Fruit fly (Drosophila melanogaster) whole organism, embryonic: ENCODE measurements around the gene CG15170.

Experiments used
- BEAF-32 ChIP-seq: fragments of 200-800 bp; sonication (Bioruptor generic); optimal IDR thresholded peaks from 3 replicates; lab custom pipeline; 2017; ENCODE audit warnings: missing biosample characterization, missing genetic modification characterization, mild to moderate bottlenecking, moderate library complexity, missing genetic modification reagents
- Blimp-1 ChIP-seq: fragments of 200-800 bp; sonication (Bioruptor generic); optimal IDR thresholded peaks from 3 replicates; lab custom pipeline; 2018; ENCODE audit warnings: missing biosample characterization, missing genetic modification characterization, mild to moderate bottlenecking, moderate library complexity, missing genetic modification reagents
- CG10543 ChIP-seq: fragments of 200-800 bp; sonication (Bioruptor generic); optimal IDR thresholded peaks from 3 replicates; lab custom pipeline; 2017; ENCODE audit warnings: missing biosample characterization, mild to moderate bottlenecking, missing genetic modification characterization, moderate library complexity
- CG10959 ChIP-seq: fragments of 200-800 bp; sonication (Bioruptor generic); IDR thresholded peaks from 2 replicates; pipeline ENCODE4 v1.3.6; 2022; ENCODE audit warnings: missing biosample characterization, missing genetic modification characterization
- CG12155 ChIP-seq: fragments of 200-800 bp; sonication (Bioruptor generic); optimal IDR thresholded peaks from 3 replicates; lab custom pipeline; 2016; ENCODE audit warnings: missing biosample characterization, missing genetic modification characterization
- CG12659 ChIP-seq: fragments of 200-800 bp; sonication (Bioruptor generic); optimal IDR thresholded peaks from 3 replicates; lab custom pipeline; 2017; ENCODE audit warnings: mild to moderate bottlenecking, missing biosample characterization, missing genetic modification reagents, missing genetic modification characterization
- CG12769 ChIP-seq: fragments of 200-800 bp; sonication (Bioruptor generic); optimal IDR thresholded peaks from 2 replicates; lab custom pipeline; 2019; ENCODE audit warnings: missing biosample characterization, mild to moderate bottlenecking, missing genetic modification characterization, moderate library complexity
- CG13296 ChIP-seq: fragments of 200-800 bp; sonication (Bioruptor generic); optimal IDR thresholded peaks from 3 replicates; lab custom pipeline; 2018; ENCODE audit warnings: missing biosample characterization, mild to moderate bottlenecking, missing genetic modification characterization
- CG1603 ChIP-seq: fragments of 200-800 bp; sonication (Bioruptor generic); optimal IDR thresholded peaks from 2 replicates; lab custom pipeline; 2019; ENCODE audit warnings: missing biosample characterization, mild to moderate bottlenecking, missing genetic modification characterization, moderate library complexity
- CG1792 ChIP-seq: fragments of 200-800 bp; sonication (Bioruptor generic); optimal IDR thresholded peaks from 2 replicates; lab custom pipeline; 2016; ENCODE audit warnings: missing biosample characterization, missing genetic modification characterization
- CG2129 ChIP-seq: fragments of 200-800 bp; sonication (Bioruptor generic); IDR thresholded peaks from 2 replicates; pipeline ENCODE4 v1.3.6; 2022; ENCODE audit warnings: missing biosample characterization, missing genetic modification characterization; ENCODE audit not compliant: partially characterized antibody
- CG2712 ChIP-seq: fragments of 200-800 bp; optimal IDR thresholded peaks from 3 replicates; lab custom pipeline; 2019; ENCODE audit warnings: missing biosample characterization, mild to moderate bottlenecking, missing genetic modification characterization, moderate library complexity
- CG34376 ChIP-seq: fragments of 200-800 bp; sonication (Bioruptor generic); optimal IDR thresholded peaks from 2 replicates; lab custom pipeline; 2018; ENCODE audit warnings: missing biosample characterization, mild to moderate bottlenecking, missing genetic modification characterization
- CG3838 ChIP-seq: fragments of 200-800 bp; sonication (Bioruptor generic); optimal IDR thresholded peaks from 3 replicates; lab custom pipeline; 2016; ENCODE audit warnings: missing biosample characterization, missing genetic modification characterization
- CG4328 ChIP-seq: fragments of 200-800 bp; sonication (Bioruptor generic); optimal IDR thresholded peaks from 3 replicates; lab custom pipeline; 2017; ENCODE audit warnings: missing biosample characterization, missing genetic modification reagents, missing genetic modification characterization
- CG6683 ChIP-seq: fragments of 200-800 bp; sonication (Bioruptor generic); optimal IDR thresholded peaks from 2 replicates; lab custom pipeline; 2017; ENCODE audit warnings: missing biosample characterization, mild to moderate bottlenecking, missing genetic modification characterization, missing genetic modification reagents
- CG6813 ChIP-seq: fragments of 200-800 bp; sonication (Bioruptor generic); optimal IDR thresholded peaks from 2 replicates; lab custom pipeline; 2017; ENCODE audit warnings: missing biosample characterization, missing genetic modification characterization, mild to moderate bottlenecking, moderate library complexity, missing genetic modification reagents
- CG7745 ChIP-seq: fragments of 200-800 bp; sonication (Bioruptor generic); optimal IDR thresholded peaks from 2 replicates; lab custom pipeline; 2018; ENCODE audit warnings: missing biosample characterization, mild to moderate bottlenecking, missing genetic modification characterization, moderate library complexity
- CG8290 ChIP-seq, 3 experiments: fragments of 200-800 bp; sonication (Bioruptor generic); optimal IDR thresholded peaks; 2 replicates each; lab custom pipeline; 2016 to 2019; ENCODE audit warnings: missing biosample characterization in 3 of 3, missing genetic modification characterization in 3 of 3, mild to moderate bottlenecking in 2 of 3, moderate library complexity in 1 of 3
- CG8924 ChIP-seq: fragments of 200-800 bp; optimal IDR thresholded peaks from 3 replicates; lab custom pipeline; 2019; ENCODE audit warnings: missing biosample characterization, mild to moderate bottlenecking, missing genetic modification characterization, moderate library complexity
- CG9797 ChIP-seq: fragments of 200-800 bp; sonication (Bioruptor generic); optimal IDR thresholded peaks from 3 replicates; lab custom pipeline; 2018; ENCODE audit warnings: missing biosample characterization, mild to moderate bottlenecking, missing genetic modification characterization
- CoRest ChIP-seq: fragments of 200-800 bp; sonication (Bioruptor generic); optimal IDR thresholded peaks from 3 replicates; lab custom pipeline; 2018; ENCODE audit warnings: missing biosample characterization, mild to moderate bottlenecking, missing genetic modification characterization, moderate library complexity
- D ChIP-seq, 2 experiments: fragments of 200-800 bp in 1 of 2; fragments of >200 bp in 1 of 2; sonication (Bioruptor generic) in 1 of 2; optimal IDR thresholded peaks; 2 replicates in 1 of 2; 3 replicates in 1 of 2; lab custom pipeline; 2017; ENCODE audit warnings: mild to moderate bottlenecking in 1 of 2, missing biosample characterization in 1 of 2, missing genetic modification characterization in 1 of 2, missing genetic modification reagents in 1 of 2
- D19A ChIP-seq: fragments of 200-800 bp; optimal IDR thresholded peaks from 3 replicates; lab custom pipeline; 2019; ENCODE audit warnings: missing biosample characterization, mild to moderate bottlenecking, missing genetic modification characterization, moderate library complexity
- ERR ChIP-seq: fragments of 200-800 bp; sonication (Bioruptor generic); optimal IDR thresholded peaks from 2 replicates; lab custom pipeline; 2016; ENCODE audit warnings: missing biosample characterization, missing genetic modification characterization
- Eip74EF ChIP-seq, 2 experiments: fragments of 200-800 bp in 1 of 2; fragments of >200 bp in 1 of 2; sonication (Bioruptor generic) in 1 of 2; optimal IDR thresholded peaks; 2 replicates each; lab custom pipeline; 2017 to 2019; ENCODE audit warnings: missing biosample characterization in 2 of 2, missing genetic modification characterization in 2 of 2, mild to moderate bottlenecking in 1 of 2, moderate library complexity in 1 of 2
- HmgD ChIP-seq: fragments of 200-800 bp; sonication (Bioruptor generic); optimal IDR thresholded peaks from 3 replicates; lab custom pipeline; 2016; ENCODE audit warnings: missing biosample characterization, missing genetic modification characterization
- Hmr ChIP-seq: fragments of 200-800 bp; sonication (Bioruptor generic); optimal IDR thresholded peaks from 3 replicates; lab custom pipeline; 2017; ENCODE audit warnings: mild to moderate bottlenecking, missing biosample characterization, missing genetic modification reagents, missing genetic modification characterization
- Kr ChIP-seq: fragments of 200-800 bp; sonication (Bioruptor generic); optimal IDR thresholded peaks from 2 replicates; lab custom pipeline; 2017; ENCODE audit warnings: missing biosample characterization, mild to moderate bottlenecking, missing genetic modification characterization
- Lhr ChIP-seq: fragments of 200-800 bp; sonication (Bioruptor generic); optimal IDR thresholded peaks from 3 replicates; lab custom pipeline; 2017; ENCODE audit warnings: mild to moderate bottlenecking, missing biosample characterization, missing genetic modification reagents, missing genetic modification characterization
- Tbp ChIP-seq: fragments of >200 bp; optimal IDR thresholded peaks from 2 replicates; lab custom pipeline; 2018; ENCODE audit warnings: missing biosample characterization, missing genetic modification characterization
- ab ChIP-seq: fragments of 200-800 bp; sonication (Bioruptor generic); optimal IDR thresholded peaks from 2 replicates; lab custom pipeline; 2016; ENCODE audit warnings: missing biosample characterization, missing genetic modification characterization
- abd-A ChIP-seq: fragments of 200-800 bp; sonication (Bioruptor generic); optimal IDR thresholded peaks from 3 replicates; lab custom pipeline; 2019; ENCODE audit warnings: missing biosample characterization, mild to moderate bottlenecking, missing genetic modification characterization, moderate library complexity
- dm ChIP-seq: fragments of 200-800 bp; sonication (Bioruptor generic); optimal IDR thresholded peaks from 3 replicates; lab custom pipeline; 2016; ENCODE audit warnings: missing biosample characterization, missing genetic modification characterization
- exex ChIP-seq: fragments of 200-800 bp; sonication (Bioruptor generic); optimal IDR thresholded peaks from 4 replicates; lab custom pipeline; 2018; ENCODE audit warnings: missing biosample characterization, mild to moderate bottlenecking, missing genetic modification characterization, moderate library complexity
- gsb-n ChIP-seq: fragments of 200-800 bp; sonication (Bioruptor generic); optimal IDR thresholded peaks from 3 replicates; lab custom pipeline; 2018; ENCODE audit warnings: missing biosample characterization, mild to moderate bottlenecking, missing genetic modification characterization
- mirr ChIP-seq: fragments of 200-800 bp; sonication (Bioruptor generic); optimal IDR thresholded peaks from 3 replicates; lab custom pipeline; 2018; ENCODE audit warnings: missing biosample characterization, mild to moderate bottlenecking, missing genetic modification characterization
- pros ChIP-seq: fragments of 200-800 bp; sonication (Bioruptor generic); optimal IDR thresholded peaks from 3 replicates; lab custom pipeline; 2019; ENCODE audit warnings: missing biosample characterization, mild to moderate bottlenecking, missing genetic modification characterization, moderate library complexity
- run ChIP-seq: fragments of 200-800 bp; sonication (Bioruptor generic); optimal IDR thresholded peaks from 3 replicates; lab custom pipeline; 2018; ENCODE audit warnings: missing biosample characterization, mild to moderate bottlenecking, missing genetic modification characterization
- sd ChIP-seq: fragments of 200-800 bp; sonication (Bioruptor generic); optimal IDR thresholded peaks from 3 replicates; lab custom pipeline; 2018; ENCODE audit warnings: missing biosample characterization, mild to moderate bottlenecking, missing genetic modification characterization, moderate library complexity
- sens ChIP-seq: fragments of 200-800 bp; sonication (Bioruptor generic); peaks from one replicate; lab custom pipeline; 2016; ENCODE audit warnings: missing biosample characterization, missing genetic modification characterization
- sim ChIP-seq: fragments of 200-800 bp; sonication (Bioruptor generic); IDR thresholded peaks from 2 replicates; pipeline ENCODE4 v1.3.6; 2022; ENCODE audit warnings: missing biosample characterization, missing genetic modification characterization
- stwl ChIP-seq: fragments of 200-800 bp; sonication (Bioruptor generic); optimal IDR thresholded peaks from 3 replicates; lab custom pipeline; 2018; ENCODE audit warnings: missing biosample characterization, mild to moderate bottlenecking, missing genetic modification characterization, moderate library complexity
- tll ChIP-seq, 2 experiments: fragments of 200-800 bp in 1 of 2; fragments of >200 bp in 1 of 2; sonication (Bioruptor generic) in 1 of 2; optimal IDR thresholded peaks; 2 replicates each; lab custom pipeline; 2017 to 2019; ENCODE audit warnings: missing biosample characterization in 2 of 2, missing genetic modification characterization in 2 of 2, mild to moderate bottlenecking in 1 of 2, moderate library complexity in 1 of 2
- tna ChIP-seq: fragments of 200-800 bp; sonication (Bioruptor generic); IDR thresholded peaks from 2 replicates; pipeline ENCODE4 v1.3.6; 2022; ENCODE audit warnings: missing biosample characterization, missing genetic modification characterization; ENCODE audit not compliant: partially characterized antibody
- zfh1 ChIP-seq: fragments of 200-800 bp; sonication (Bioruptor generic); IDR thresholded peaks from 3 replicates; pipeline ENCODE4 v1.3.6; 2022; ENCODE audit warnings: missing biosample characterization, missing genetic modification characterization

The CG15170 gene

DNA sequence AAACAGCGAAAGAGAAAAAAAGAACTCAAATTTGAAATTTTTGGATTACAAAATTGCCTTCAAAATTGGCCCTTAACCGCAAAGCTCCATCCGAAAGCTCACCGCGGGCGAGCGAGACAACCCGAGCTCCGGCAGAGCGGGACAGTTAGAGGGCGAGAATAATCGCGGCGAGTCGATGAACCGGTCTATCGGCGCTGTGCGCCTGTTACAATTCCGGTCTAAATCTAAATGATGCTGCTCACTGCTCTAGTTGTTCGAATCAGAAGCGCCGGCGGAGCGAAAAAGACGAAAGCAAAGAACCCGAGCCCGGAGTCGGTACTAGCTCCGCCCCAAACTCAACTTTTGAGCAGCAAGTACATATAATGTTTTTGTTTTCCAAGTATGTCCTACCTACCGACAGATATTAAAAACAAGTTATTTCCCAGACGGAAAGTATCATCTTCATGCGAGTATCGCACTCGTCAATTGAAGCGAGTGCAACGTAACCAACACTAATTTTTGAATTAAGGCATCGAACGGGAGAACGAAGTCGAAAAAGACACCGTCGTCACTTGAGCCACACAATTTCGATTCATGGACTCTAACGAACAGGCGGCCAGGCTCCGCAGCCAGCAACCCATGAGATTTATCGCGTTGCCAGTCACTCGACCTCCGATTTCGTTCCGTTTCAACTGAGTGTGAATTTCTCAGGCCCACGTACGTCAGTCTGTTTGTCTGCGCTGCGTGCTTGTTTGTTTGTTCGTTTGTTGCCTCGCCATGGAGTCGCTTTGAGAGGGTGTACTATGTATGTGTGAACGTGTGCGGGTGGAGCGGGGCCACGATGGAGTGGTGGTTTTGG lies 45.6 kb downstream of the CG15170 start:
- peak; percentile 52 for TF ChIP-seq CoRest (tag; lab: Kevin White, UChicago)
- peak; percentile 54 for TF ChIP-seq sd
- TF ChIP-seq CG6683 (GFP tag; lab: Kevin White, UChicago), result no peak
- TF ChIP-seq CG13296, result peak; percentile 69
- peak; percentile 99 for TF ChIP-seq abd-A
- TF ChIP-seq Hmr (GFP tag; lab: Kevin White, UChicago), result peak; percentile 79
- TF ChIP-seq sens (GFP tag; lab: Kevin White, UChicago), result peak; percentile 76
- no peak for TF ChIP-seq CG10959
- TF ChIP-seq run (tag; lab: Kevin White, UChicago), result peak; percentile 39
- peak; percentile 1 for TF ChIP-seq CG8924
- peak in 1 of 2 experiments; percentile 10 for TF ChIP-seq Eip74EF (GFP tag; optimal IDR thresholded peaks at IDR 0.05; lab: Kevin White, UChicago)
- TF ChIP-seq CG4328, result peak; percentile 8
- peak; percentile 52 for TF ChIP-seq CG12659
- peak; percentile 5 for TF ChIP-seq dm (GFP tag; lab: Kevin White, UChicago)
- peak; percentile 0 for TF ChIP-seq CG2712 (tag; lab: Kevin White, UChicago)
- TF ChIP-seq D (optimal IDR thresholded peaks at IDR 0.05; lab: Kevin White, UChicago), result peak; percentile 37
- TF ChIP-seq D (GFP tag; optimal IDR thresholded peaks at IDR 0.05; lab: Kevin White, UChicago), result no peak
- TF ChIP-seq Kr, result peak; percentile 91
- TF ChIP-seq D19A (tag; lab: Kevin White, UChicago), result peak; percentile 23
- TF ChIP-seq CG1792, result no peak
- TF ChIP-seq CG10543, result peak; percentile 82
- TF ChIP-seq gsb-n (tag; lab: Kevin White, UChicago), result peak; percentile 74
- no peak for TF ChIP-seq Tbp (GFP tag; lab: Kevin White, UChicago)
- TF ChIP-seq stwl (tag; lab: Kevin White, UChicago), result peak; percentile 19
- peak; percentile 28 for TF ChIP-seq CG1603
- TF ChIP-seq zfh1 (GFP tag; lab: Robert Waterston, UW), result no peak
- TF ChIP-seq CG34376 (GFP tag; lab: Kevin White, UChicago), result peak; percentile 79
- peak; percentile 81 for TF ChIP-seq CG12769 (tag; lab: Kevin White, UChicago)
- no peak for TF ChIP-seq CG8290 (GFP tag; optimal IDR thresholded peaks at IDR 0.05; lab: Kevin White, UChicago)
- peak in 1 of 2 experiments; percentile 76 for TF ChIP-seq CG8290 (tag; optimal IDR thresholded peaks at IDR 0.05; lab: Kevin White, UChicago)
- no peak for TF ChIP-seq tna
- TF ChIP-seq CG12155 (GFP tag; lab: Kevin White, UChicago), result peak; percentile 81
- peak; percentile 99 for TF ChIP-seq Lhr
- peak; percentile 99 for TF ChIP-seq CG3838 (GFP tag; lab: Kevin White, UChicago)
- TF ChIP-seq CG6813 (GFP tag; lab: Kevin White, UChicago), result peak; percentile 21
- TF ChIP-seq CG9797 (GFP tag; lab: Kevin White, UChicago), result peak; percentile 46
- peak; percentile 34 for TF ChIP-seq mirr (GFP tag; lab: Kevin White, UChicago)
- peak; percentile 40 for TF ChIP-seq exex (tag; lab: Kevin White, UChicago)
- TF ChIP-seq ab (GFP tag; lab: Kevin White, UChicago), result peak; percentile 23
- no peak for TF ChIP-seq CG2129 (GFP tag; lab: Robert Waterston, UW)
- peak; percentile 77 for TF ChIP-seq HmgD
- peak; percentile 70 for TF ChIP-seq BEAF-32
- peak; percentile 87 for TF ChIP-seq CG7745 (tag; lab: Kevin White, UChicago)
- peak; percentile 100 for TF ChIP-seq pros (GFP tag; lab: Kevin White, UChicago)
- peak; percentile 18 for TF ChIP-seq ERR
- no peak for TF ChIP-seq Blimp-1 (GFP tag; lab: Kevin White, UChicago)
- TF ChIP-seq sim, result no peak
- TF ChIP-seq tll (GFP tag; optimal IDR thresholded peaks at IDR 0.05; lab: Kevin White, UChicago), result peak in 1 of 2 experiments; percentile 48
